Worm (Caenorhabditis elegans): Measurements from ENCODE around the gene ZK596.3.

ZK596.3 gene

ce11 chrIV:10916134-10916533, 12.0 kb upstream of the ZK596.3 start:
- TF ChIP-seq nhr-12 (tag; optimal IDR thresholded peaks at IDR 0.05) (no peak), M03D4.4 (tag; optimal IDR thresholded peaks at IDR 0.05) (no peak), bed-3 (GFP tag; optimal IDR thresholded peaks at IDR 0.05) (no peak), tbx-8 (GFP tag; optimal IDR thresholded peaks at IDR 0.05) (no peak), blmp-1 (tag; optimal IDR thresholded peaks at IDR 0.05) (no peak), ceh-43 (GFP tag; optimal IDR thresholded peaks at IDR 0.05) (no peak), nhr-28 (tag; optimal IDR thresholded peaks at IDR 0.05) (no peak), drap-1 (GFP tag; optimal IDR thresholded peaks at IDR 0.05) (no peak), ceh-39 (tag; optimal IDR thresholded peaks at IDR 0.05) (no peak), mep-1 (tag; optimal IDR thresholded peaks at IDR 0.05) (no peak), sem-2 (GFP tag; optimal IDR thresholded peaks at IDR 0.05) (no peak), zip-8 (tag; optimal IDR thresholded peaks at IDR 0.05) (no peak), nhr-237 (tag; optimal IDR thresholded peaks at IDR 0.05) (no peak), hlh-1 (tag; optimal IDR thresholded peaks at IDR 0.05) (no peak), snpc-4 (tag; optimal IDR thresholded peaks at IDR 0.05) (no peak)

- TF ChIP-seq ces-1 (GFP tag; optimal IDR thresholded peaks at IDR 0.05) (no peak), mls-2 (tag; optimal IDR thresholded peaks at IDR 0.05) (no peak), unc-120 (tag; optimal IDR thresholded peaks at IDR 0.05; ENCODE audit: poor library complexity, severe bottlenecking) (no peak), nhr-12 (tag; optimal IDR thresholded peaks at IDR 0.05) (no peak), lsy-2 (tag; optimal IDR thresholded peaks at IDR 0.05) (no peak), lin-32 (GFP tag; optimal IDR thresholded peaks at IDR 0.05) (no peak), ceh-39 (tag; optimal IDR thresholded peaks at IDR 0.05) (no peak), drap-1 (GFP tag; optimal IDR thresholded peaks at IDR 0.05) (no peak), nhr-28 (tag; optimal IDR thresholded peaks at IDR 0.05) (no peak), tbx-8 (GFP tag; optimal IDR thresholded peaks at IDR 0.05) (no peak), flh-1 (GFP tag; optimal IDR thresholded peaks at IDR 0.05) (no peak)
These were observed 11.2 kb upstream of the ZK596.3 start, which contains the start of gene ZK593.3 for ce11 chrIV:10915388-10915787. Gene ZK593.3 (plus strand): TSS chrIV:10915688.

DNA sequence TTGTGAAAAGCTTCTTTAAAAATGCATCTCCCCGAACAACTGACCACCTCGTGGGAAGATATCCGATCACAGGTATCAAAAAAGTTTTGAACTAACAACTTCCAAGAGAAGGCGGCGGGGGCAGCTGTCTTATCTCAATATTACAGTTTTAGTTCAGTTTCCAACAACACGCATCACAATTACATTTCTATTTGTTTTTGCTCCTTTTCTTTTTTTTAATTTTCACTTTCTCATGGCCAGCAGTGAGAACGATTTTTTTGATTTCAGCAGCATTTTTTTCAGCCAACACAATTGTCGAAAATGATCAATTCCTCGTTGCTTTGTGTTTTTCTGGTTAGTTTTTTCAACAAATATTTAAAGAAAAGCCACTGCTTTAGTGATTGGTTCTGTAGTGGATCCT, 8.9 kb upstream of the ZK596.3 start, which contains the start of gene ZK593.2:
ZK593.2 (plus strand) TSS at position 301 of the 400 bp plus-strand sequence.
- TF ChIP-seq mep-1 (tag; optimal IDR thresholded peaks at IDR 0.05) (no peak), ceh-43 (GFP tag; optimal IDR thresholded peaks at IDR 0.05) (no peak), ceh-39 (tag; optimal IDR thresholded peaks at IDR 0.05) (no peak), zip-8 (tag; optimal IDR thresholded peaks at IDR 0.05) (no peak), tbx-8 (GFP tag; optimal IDR thresholded peaks at IDR 0.05) (no peak), nhr-2 (tag; optimal IDR thresholded peaks at IDR 0.05) (no peak), hlh-1 (tag; optimal IDR thresholded peaks at IDR 0.05) (no peak), nhr-237 (tag; optimal IDR thresholded peaks at IDR 0.05) (no peak), flh-1 (GFP tag; optimal IDR thresholded peaks at IDR 0.05) (no peak), drap-1 (GFP tag; optimal IDR thresholded peaks at IDR 0.05) (no peak), elt-3 (tag; optimal IDR thresholded peaks at IDR 0.05) (no peak), sptf-1 (tag; optimal IDR thresholded peaks at IDR 0.05) (no peak), M03D4.4 (tag; optimal IDR thresholded peaks at IDR 0.05) (no peak), lsy-2 (tag; optimal IDR thresholded peaks at IDR 0.05) (no peak), mab-5 (tag; optimal IDR thresholded peaks at IDR 0.05) (no peak), elt-1 (tag; optimal IDR thresholded peaks at IDR 0.05; ENCODE audit: borderline replicate concordance, insufficient read depth) (no peak), pha-4 (tag; optimal IDR thresholded peaks at IDR 0.05) (no peak), cnd-1 (tag; optimal IDR thresholded peaks at IDR 0.05) (no peak), ceh-83 (GFP tag; optimal IDR thresholded peaks at IDR 0.05) (no peak)

ce11 chrIV:10909708-10910107, 5.5 kb upstream of the ZK596.3 start, which contains the start of gene pyk-2:
Gene pyk-2 (plus strand): TSS chrIV:10909913.
- no peak for TF ChIP-seq drap-1 (GFP tag; optimal IDR thresholded peaks at IDR 0.05)
- no peak for TF ChIP-seq ceh-43 (GFP tag; optimal IDR thresholded peaks at IDR 0.05)
- no peak for TF ChIP-seq elt-3 (tag; optimal IDR thresholded peaks at IDR 0.05)

- no peak for TF ChIP-seq blmp-1 (tag; optimal IDR thresholded peaks at IDR 0.05)
- no peak for TF ChIP-seq mep-1 (tag; optimal IDR thresholded peaks at IDR 0.05)
- no peak for TF ChIP-seq mab-5 (tag; optimal IDR thresholded peaks at IDR 0.05)
- no peak for TF ChIP-seq mls-2 (tag; optimal IDR thresholded peaks at IDR 0.05)
- TF ChIP-seq ces-1 (GFP tag; optimal IDR thresholded peaks at IDR 0.05), result no peak
- TF ChIP-seq elt-1 (tag; optimal IDR thresholded peaks at IDR 0.05; ENCODE audit: borderline replicate concordance, insufficient read depth), result no peak
- TF ChIP-seq unc-62 (GFP tag; optimal IDR thresholded peaks at IDR 0.05), result no peak
- TF ChIP-seq nhr-237 (tag; optimal IDR thresholded peaks at IDR 0.05), result no peak
- TF ChIP-seq lin-13 (tag; optimal IDR thresholded peaks at IDR 0.05), result no peak
- no peak for TF ChIP-seq ztf-11 (tag; optimal IDR thresholded peaks at IDR 0.05)
- no peak for TF ChIP-seq sem-2 (GFP tag; optimal IDR thresholded peaks at IDR 0.05)
These were observed 5.0 kb upstream of the ZK596.3 start, which contains the start of gene ZK596.2 for ce11 chrIV:10909206-10909605. Gene ZK596.2 (minus strand): TSS chrIV:10909306.
